Fruit fly (Drosophila melanogaster) S2 (cell line): Measurements from ENCODE around the gene CG32147.

Experiments
- CG8478 ChIP-seq: fragments of >200 bp; optimal IDR thresholded peaks from 2 replicates; lab custom pipeline; 2018
- CTCF ChIP-seq, 2 experiments: fragments of >200 bp; optimal IDR thresholded peaks; 2 replicates each; lab custom pipeline; 2018

- TF ChIP-seq CG8478 (lab: Kevin White, UChicago) (no peak), CTCF (optimal IDR thresholded peaks at IDR 0.05; lab: Kevin White, UChicago) (no peak)
These were observed 32.9 kb upstream of the CG32147 start for dm6 chr3L:15176641-15177215.
